Worm (Caenorhabditis elegans) whole organism, L3 larva: ENCODE data around the gene clec-223.

Source experiments
- R02D3.7 ChIP-seq: fragments of 150-350 bp; optimal IDR thresholded peaks from 2 replicates; lab custom pipeline; 2014; ENCODE audit warnings: missing biosample characterization, missing genetic modification characterization
- ZK546.5 ChIP-seq: sonication (generic microtip); optimal IDR thresholded peaks from 2 replicates; lab custom pipeline; 2017; ENCODE audit warnings: missing biosample characterization, missing genetic modification characterization
- aly-2 ChIP-seq: fragments of 150-350 bp; optimal IDR thresholded peaks from 2 replicates; lab custom pipeline; 2014; ENCODE audit warnings: missing biosample characterization, missing genetic modification characterization
- ama-1 ChIP-seq: fragments of 150-350 bp; optimal IDR thresholded peaks from 2 replicates; lab custom pipeline; 2018
- ceh-16 ChIP-seq: sonication (generic microtip); optimal IDR thresholded peaks from 2 replicates; lab custom pipeline; 2017; ENCODE audit warnings: missing biosample characterization, missing genetic modification characterization
- ceh-28 ChIP-seq: fragments of 150-350 bp; optimal IDR thresholded peaks from 2 replicates; lab custom pipeline; 2014; ENCODE audit warnings: missing biosample characterization, missing genetic modification reagents, missing genetic modification characterization
- ceh-82 ChIP-seq: fragments of 150-350 bp; optimal IDR thresholded peaks from 2 replicates; lab custom pipeline; 2014; ENCODE audit warnings: missing biosample characterization, missing genetic modification characterization
- ceh-9 ChIP-seq: sonication (generic microtip); optimal IDR thresholded peaks from 2 replicates; lab custom pipeline; 2018; ENCODE audit warnings: missing biosample characterization, missing genetic modification characterization
- daf-12 ChIP-seq: fragments of 150-350 bp; optimal IDR thresholded peaks from 2 replicates; lab custom pipeline; 2014; ENCODE audit warnings: missing biosample characterization, missing genetic modification reagents, missing genetic modification characterization
- egl-27 ChIP-seq: sonication (generic microtip); optimal IDR thresholded peaks from 4 replicates; lab custom pipeline; 2017; ENCODE audit warnings: missing biosample characterization, missing genetic modification reagents, missing genetic modification characterization
- elt-2 ChIP-seq: sonication (generic microtip); optimal IDR thresholded peaks from 2 replicates; lab custom pipeline; 2016; ENCODE audit warnings: missing genetic modification reagents, mild to moderate bottlenecking, missing genetic modification characterization, missing compliant biosample characterization
- elt-3 ChIP-seq, 3 experiments: fragments of 150-350 bp in 1 of 3; sonication (generic microtip) in 2 of 3; optimal IDR thresholded peaks; 2 replicates in 2 of 3; 4 replicates in 1 of 3; lab custom pipeline; 2014 to 2017; ENCODE audit warnings: missing biosample characterization in 3 of 3, missing genetic modification characterization in 3 of 3
- eor-1 ChIP-seq, 2 experiments: fragments of 150-350 bp; optimal IDR thresholded peaks; 2 replicates each; lab custom pipeline; 2014 to 2018; ENCODE audit warnings: missing biosample characterization in 2 of 2, missing genetic modification characterization in 2 of 2
- fkh-2 ChIP-seq: fragments of 150-350 bp; optimal IDR thresholded peaks from 2 replicates; lab custom pipeline; 2014; ENCODE audit warnings: missing biosample characterization, missing genetic modification reagents, missing genetic modification characterization
- fos-1 ChIP-seq: fragments of 150-350 bp; optimal IDR thresholded peaks from 2 replicates; lab custom pipeline; 2014; ENCODE audit warnings: missing biosample characterization, missing genetic modification characterization
- hmg-11 ChIP-seq: sonication (generic microtip); optimal IDR thresholded peaks from 2 replicates; lab custom pipeline; 2016; ENCODE audit warnings: missing genetic modification characterization, missing compliant biosample characterization
- lsy-12 ChIP-seq: sonication (generic microtip); optimal IDR thresholded peaks from 2 replicates; lab custom pipeline; 2016; ENCODE audit warnings: mild to moderate bottlenecking, missing genetic modification characterization, missing compliant biosample characterization
- mml-1 ChIP-seq: fragments of 150-350 bp; sonication (generic microtip); optimal IDR thresholded peaks from 3 replicates; lab custom pipeline; 2014; ENCODE audit warnings: missing biosample characterization, missing genetic modification characterization
- nfya-1 ChIP-seq: sonication (generic microtip); optimal IDR thresholded peaks from 2 replicates; lab custom pipeline; 2017; ENCODE audit warnings: missing genetic modification characterization, mild to moderate bottlenecking, missing compliant biosample characterization, antibody characterized with exemption, moderate library complexity; ENCODE audit not compliant: insufficient read depth
- nhr-11 ChIP-seq: fragments of 150-350 bp; optimal IDR thresholded peaks from 2 replicates; lab custom pipeline; 2014; ENCODE audit warnings: missing biosample characterization, missing genetic modification characterization
- nhr-12 ChIP-seq: fragments of 150-350 bp; optimal IDR thresholded peaks from 2 replicates; lab custom pipeline; 2014; ENCODE audit warnings: missing biosample characterization, missing genetic modification characterization
- nhr-23 ChIP-seq: fragments of 150-350 bp; optimal IDR thresholded peaks from 2 replicates; lab custom pipeline; 2014; ENCODE audit warnings: missing biosample characterization, missing genetic modification reagents, missing genetic modification characterization
- nhr-237 ChIP-seq: fragments of 150-350 bp; optimal IDR thresholded peaks from 2 replicates; lab custom pipeline; 2014; ENCODE audit warnings: missing biosample characterization, missing genetic modification characterization
- nhr-25 ChIP-seq: sonication (generic microtip); optimal IDR thresholded peaks from 2 replicates; lab custom pipeline; 2017; ENCODE audit warnings: missing biosample characterization, missing genetic modification characterization
- nhr-43 ChIP-seq: sonication (generic microtip); optimal IDR thresholded peaks from 2 replicates; lab custom pipeline; 2016; ENCODE audit warnings: mild to moderate bottlenecking, missing genetic modification characterization, missing compliant biosample characterization; ENCODE audit not compliant: poor library complexity, severe bottlenecking
- nhr-67 ChIP-seq: fragments of 150-350 bp; optimal IDR thresholded peaks from 2 replicates; lab custom pipeline; 2014; ENCODE audit warnings: missing biosample characterization, missing genetic modification characterization
- nhr-76 ChIP-seq: fragments of 150-350 bp; sonication (generic microtip); optimal IDR thresholded peaks from 5 replicates; lab custom pipeline; 2014; ENCODE audit warnings: missing biosample characterization, missing genetic modification characterization
- nhr-77 ChIP-seq: fragments of 150-350 bp; optimal IDR thresholded peaks from 2 replicates; lab custom pipeline; 2014; ENCODE audit warnings: missing biosample characterization, missing genetic modification characterization
- pqm-1 ChIP-seq: fragments of 150-350 bp; optimal IDR thresholded peaks from 2 replicates; lab custom pipeline; 2017; ENCODE audit warnings: missing biosample characterization, missing genetic modification characterization, inconsistent platforms
- sea-2 ChIP-seq: fragments of 150-350 bp; sonication (generic microtip); optimal IDR thresholded peaks from 4 replicates; lab custom pipeline; 2014; ENCODE audit warnings: missing biosample characterization, missing genetic modification reagents, missing genetic modification characterization
- skn-1 ChIP-seq: fragments of 150-350 bp; optimal IDR thresholded peaks from 2 replicates; lab custom pipeline; 2014; ENCODE audit warnings: missing biosample characterization, missing genetic modification characterization
- snpc-4 ChIP-seq: fragments of 150-350 bp; optimal IDR thresholded peaks from 2 replicates; lab custom pipeline; 2014; ENCODE audit warnings: missing biosample characterization, missing genetic modification characterization
- tbx-2 ChIP-seq: sonication (generic microtip); optimal IDR thresholded peaks from 2 replicates; lab custom pipeline; 2016; ENCODE audit warnings: mild to moderate bottlenecking, missing genetic modification characterization, missing compliant biosample characterization
- zag-1 ChIP-seq: fragments of 150-350 bp; optimal IDR thresholded peaks from 2 replicates; lab custom pipeline; 2014; ENCODE audit warnings: missing biosample characterization, missing genetic modification characterization
- ztf-11 ChIP-seq: fragments of 150-350 bp; optimal IDR thresholded peaks from 2 replicates; lab custom pipeline; 2014; ENCODE audit warnings: missing biosample characterization, missing genetic modification characterization
- ztf-4 ChIP-seq: fragments of 150-350 bp; optimal IDR thresholded peaks from 2 replicates; lab custom pipeline; 2014; ENCODE audit warnings: missing biosample characterization, missing genetic modification characterization

clec-223 gene

DNA sequence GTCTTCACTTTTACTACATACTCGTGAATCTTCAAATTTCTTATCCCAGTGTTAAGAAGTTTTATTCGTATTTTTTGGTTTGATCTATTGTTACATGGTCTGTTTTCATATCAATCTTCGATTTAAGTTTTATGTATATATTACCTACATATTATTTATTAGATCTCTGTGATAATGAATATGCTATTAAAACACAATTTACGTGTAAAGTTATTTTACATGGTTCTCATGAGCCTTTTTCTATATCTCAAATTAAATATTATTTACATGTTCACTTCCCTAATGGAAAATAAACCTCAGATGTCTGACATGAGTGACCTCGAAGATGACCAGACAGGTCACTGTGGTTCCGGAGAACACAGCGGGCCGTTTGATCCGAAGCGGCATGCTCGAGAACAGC is 28.4 kb upstream of the clec-223 start, which contains the start of gene mxl-1:
TSS of gene mxl-1 (plus strand) at position 301 of the 400 bp plus-strand sequence.
- TF ChIP-seq hmg-11 = no peak
- TF ChIP-seq nhr-237 (tag; lab: Kevin White, UChicago) = no peak
- no peak for TF ChIP-seq ZK546.5 (tag; lab: Kevin White, UChicago)
- no peak for TF ChIP-seq ama-1 (lab: Kevin White, UChicago)
- TF ChIP-seq eor-1 (tag; optimal IDR thresholded peaks at IDR 0.05; lab: Kevin White, UChicago) = no peak
- no peak for TF ChIP-seq pqm-1 (tag; lab: Kevin White, UChicago)
- no peak for TF ChIP-seq egl-27 (tag; lab: Kevin White, UChicago)
- no peak for TF ChIP-seq nhr-23 (tag; lab: Kevin White, UChicago)
- TF ChIP-seq ceh-82 (tag; lab: Kevin White, UChicago) = no peak
- TF ChIP-seq ztf-11 (tag; lab: Kevin White, UChicago) = no peak
- TF ChIP-seq elt-2 (tag; lab: Kevin White, UChicago) = no peak
- no peak for TF ChIP-seq ceh-9 (tag; lab: Kevin White, UChicago)

DNA sequence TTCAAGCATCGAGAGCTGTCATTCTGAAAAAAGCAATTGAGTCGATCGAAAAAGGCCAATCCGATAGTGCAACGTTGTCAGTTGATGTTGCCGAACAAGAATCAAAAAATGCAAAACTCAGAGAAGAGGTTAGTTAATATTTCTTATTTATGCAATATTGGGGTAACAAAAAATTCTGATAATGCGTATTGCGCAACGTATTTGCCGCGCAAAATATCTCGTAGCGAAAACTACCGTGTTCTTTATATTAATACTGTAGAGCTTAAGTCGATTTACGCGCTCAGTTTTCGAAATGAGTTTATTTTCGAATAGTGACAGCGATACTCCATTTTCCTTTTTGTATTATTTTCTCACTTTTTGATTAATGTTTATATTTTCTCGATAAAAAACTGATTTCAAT is 27.9 kb upstream of the clec-223 start:
- TF ChIP-seq nfya-1 (tag; lab: Kevin White, UChicago) (no peak), ama-1 (lab: Kevin White, UChicago) (no peak), tbx-2 (no peak), egl-27 (tag; lab: Kevin White, UChicago) (no peak), fos-1 (tag; lab: Kevin White, UChicago) (no peak), zag-1 (tag; lab: Kevin White, UChicago) (no peak), elt-2 (tag; lab: Kevin White, UChicago) (no peak), ztf-4 (tag; lab: Kevin White, UChicago) (no peak), nhr-237 (tag; lab: Kevin White, UChicago) (no peak), eor-1 (tag; optimal IDR thresholded peaks at IDR 0.05; lab: Kevin White, UChicago) (no peak), pqm-1 (tag; lab: Kevin White, UChicago) (no peak)

DNA sequence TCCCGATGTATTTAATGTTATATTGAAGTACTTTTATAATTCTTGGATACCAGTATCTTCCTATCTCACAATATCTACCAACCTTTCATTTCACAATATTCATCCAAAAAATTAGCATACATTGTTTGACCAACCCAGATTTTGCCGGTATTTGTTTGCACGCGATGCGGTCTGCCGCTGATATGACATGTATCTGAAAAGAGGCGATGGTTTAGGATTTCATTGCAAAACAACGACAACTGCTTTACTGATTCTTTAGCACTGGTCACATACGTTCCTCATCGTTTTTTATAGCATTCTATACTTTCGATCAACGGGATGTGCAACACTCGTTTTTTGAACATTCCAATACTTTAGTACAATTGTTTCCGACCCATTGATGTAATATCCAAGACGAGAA is 25.1 kb upstream of the clec-223 start, which contains the start of gene mam-4:
TSS of gene mam-4 (plus strand) at position 301 of the 400 bp plus-strand sequence.
- TF ChIP-seq lsy-12 (tag; lab: Kevin White, UChicago) (no peak), nhr-11 (no peak), snpc-4 (no peak), nhr-25 (tag; lab: Kevin White, UChicago) (no peak), nfya-1 (tag; lab: Kevin White, UChicago) (no peak), zag-1 (tag; lab: Kevin White, UChicago) (no peak), skn-1 (tag; lab: Kevin White, UChicago) (no peak)

DNA sequence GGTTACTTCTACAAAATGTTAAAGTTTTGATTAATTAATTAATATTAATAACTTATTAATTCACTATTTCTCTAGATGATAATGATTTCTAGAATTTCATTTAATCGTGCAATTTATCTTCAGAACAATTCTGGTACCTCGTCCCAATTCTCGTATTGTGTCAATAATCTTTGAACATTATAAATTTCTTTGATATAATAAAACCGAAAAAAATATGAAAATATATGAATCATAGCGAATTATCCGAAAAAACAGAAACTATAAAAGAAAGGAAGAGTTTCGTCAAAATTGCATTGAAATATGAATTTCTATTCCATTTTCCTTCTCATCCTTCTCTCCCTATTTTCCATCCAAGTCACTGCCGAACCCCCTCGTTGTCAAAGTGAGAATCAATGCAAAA is 22.2 kb upstream of the clec-223 start, which contains the start of gene T19B10.12:
TSS of gene T19B10.12 (plus strand) at position 301 of the 400 bp plus-strand sequence.
- no peak for TF ChIP-seq elt-3 (tag; optimal IDR thresholded peaks at IDR 0.05; lab: Kevin White, UChicago)
- no peak for TF ChIP-seq nhr-77 (tag; lab: Kevin White, UChicago)
- no peak for TF ChIP-seq egl-27 (tag; lab: Kevin White, UChicago)
- TF ChIP-seq ama-1 (lab: Kevin White, UChicago) = no peak
- no peak for TF ChIP-seq ztf-11 (tag; lab: Kevin White, UChicago)
- TF ChIP-seq ztf-4 (tag; lab: Kevin White, UChicago) = no peak
- no peak for TF ChIP-seq snpc-4
- TF ChIP-seq ceh-82 (tag; lab: Kevin White, UChicago) = no peak
- no peak for TF ChIP-seq elt-2 (tag; lab: Kevin White, UChicago)
- TF ChIP-seq pqm-1 (tag; lab: Kevin White, UChicago) = no peak
- no peak for TF ChIP-seq zag-1 (tag; lab: Kevin White, UChicago)
- no peak for TF ChIP-seq daf-12 (tag; lab: Kevin White, UChicago)
- TF ChIP-seq eor-1 (tag; optimal IDR thresholded peaks at IDR 0.05; lab: Kevin White, UChicago) = no peak
- TF ChIP-seq sea-2 = no peak
- no peak for TF ChIP-seq nhr-237 (tag; lab: Kevin White, UChicago)
- no peak for TF ChIP-seq nhr-76 (tag; lab: Kevin White, UChicago)
- TF ChIP-seq mml-1 (tag; lab: Kevin White, UChicago) = no peak
- TF ChIP-seq aly-2 (tag; lab: Kevin White, UChicago) = no peak

DNA sequence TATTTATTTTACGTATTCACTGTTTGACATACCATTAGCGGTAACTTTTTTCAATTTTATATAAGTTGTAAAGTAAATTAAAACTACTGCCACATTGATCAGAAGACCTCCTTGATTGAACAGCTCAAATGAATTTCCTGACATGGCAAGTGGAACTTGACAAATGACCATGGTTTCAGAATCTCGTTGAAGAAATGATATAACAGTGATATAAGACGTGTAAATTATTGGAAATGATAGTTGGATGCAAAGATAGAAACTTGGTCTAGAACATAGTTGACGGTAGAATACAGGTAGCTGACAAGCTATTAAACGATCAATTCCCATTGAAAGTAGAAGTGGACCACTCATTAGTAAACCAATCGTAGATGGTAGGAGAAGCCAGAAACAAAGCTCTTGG is 21.1 kb upstream of the clec-223 start:
- TF ChIP-seq egl-27 (tag; lab: Kevin White, UChicago) (no peak), fkh-2 (tag; lab: Kevin White, UChicago) (no peak), nhr-23 (tag; lab: Kevin White, UChicago) (no peak), ceh-16 (no peak), elt-2 (tag; lab: Kevin White, UChicago) (no peak), ceh-28 (tag; lab: Kevin White, UChicago) (no peak), R02D3.7 (tag; lab: Kevin White, UChicago) (no peak), mml-1 (tag; lab: Kevin White, UChicago) (no peak), nfya-1 (tag; lab: Kevin White, UChicago) (no peak), hmg-11 (no peak), nhr-67 (tag; lab: Kevin White, UChicago) (no peak), nhr-43 (tag; lab: Kevin White, UChicago) (no peak), nhr-25 (tag; lab: Kevin White, UChicago) (no peak), daf-12 (tag; lab: Kevin White, UChicago) (no peak), nhr-12 (no peak), ceh-82 (tag; lab: Kevin White, UChicago) (no peak)
